Fruit fly (Drosophila melanogaster): Measurements from ENCODE around the gene Cyp4d8.

The Cyp4d8 gene

DNA sequence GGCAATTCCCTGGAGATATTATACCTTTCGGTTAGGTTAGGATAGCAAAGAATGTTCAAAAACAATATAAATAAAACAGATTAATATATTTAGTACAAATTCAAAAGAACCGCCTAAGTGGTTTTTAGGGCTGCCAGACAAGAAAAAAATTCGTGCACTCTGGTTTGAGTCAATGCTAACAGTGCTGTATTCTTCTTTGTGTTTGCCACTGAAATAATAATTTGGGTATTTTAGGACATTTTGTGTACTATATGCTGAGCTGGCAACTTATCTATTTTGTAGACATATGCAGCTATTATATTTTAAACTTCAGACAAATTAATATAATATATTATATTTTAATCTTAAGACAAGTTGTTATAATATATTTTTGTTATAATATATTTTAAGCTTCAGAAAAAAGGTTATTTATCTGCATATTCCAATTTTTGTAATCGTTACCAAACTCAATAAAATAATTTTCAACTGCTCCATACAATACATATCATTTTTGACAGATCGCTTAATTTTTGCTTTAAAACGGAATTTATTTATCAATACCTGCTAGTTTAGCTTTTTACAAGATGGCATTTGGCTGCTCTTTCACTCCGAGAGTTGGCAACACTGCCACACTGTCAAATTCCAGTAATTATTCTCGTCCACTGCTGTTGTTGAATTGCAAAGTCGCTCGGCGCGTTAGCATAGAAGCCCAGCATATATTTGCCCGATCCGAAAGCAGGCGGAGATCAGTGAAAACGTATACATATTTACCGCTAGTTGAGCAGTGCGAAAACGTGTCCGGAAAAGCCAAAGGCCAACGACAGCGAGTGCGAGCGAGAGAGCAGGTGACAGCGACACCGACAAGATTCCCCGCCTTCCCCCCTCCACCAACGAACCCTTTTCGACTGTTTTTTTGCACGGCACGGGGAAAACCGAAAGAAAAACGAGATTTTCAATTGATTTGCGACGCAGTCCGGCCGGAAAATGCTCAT, 14.7 kb upstream of the Cyp4d8 start, which contains the start of gene CG7546 (continued):
- peak; percentile 88 for TF ChIP-seq sd (tag; optimal IDR thresholded peaks at IDR 0.05)
- TF ChIP-seq B-H2 (GFP tag; optimal IDR thresholded peaks at IDR 0.05), result no peak
- peak; percentile 75; the same call in 2 of the 3 replicates for TF ChIP-seq CG34422 (GFP tag; IDR thresholded peaks at IDR 0.05)
- TF ChIP-seq fru (optimal IDR thresholded peaks at IDR 0.05), result no peak
- no peak for TF ChIP-seq bab2 (GFP tag; optimal IDR thresholded peaks at IDR 0.05)
- TF ChIP-seq TFAM (GFP tag; optimal IDR thresholded peaks at IDR 0.05), result no peak
- TF ChIP-seq Ssrp (tag; optimal IDR thresholded peaks at IDR 0.05), result peak; percentile 38
- TF ChIP-seq Side (GFP tag; optimal IDR thresholded peaks at IDR 0.05), result no peak
- TF ChIP-seq Mad (GFP tag; optimal IDR thresholded peaks at IDR 0.05), result no peak
- TF ChIP-seq CG2889 (GFP tag; IDR thresholded peaks at IDR 0.05), result no peak
- TF ChIP-seq tll (GFP tag; optimal IDR thresholded peaks at IDR 0.05), result no peak
- no peak for TF ChIP-seq her (GFP tag; optimal IDR thresholded peaks at IDR 0.05)
- no peak for TF ChIP-seq PHDP (tag; optimal IDR thresholded peaks at IDR 0.05)
- no peak for TF ChIP-seq CG8359 (GFP tag; optimal IDR thresholded peaks at IDR 0.05; ENCODE audit: borderline replicate concordance)
- TF ChIP-seq CG12219 (GFP tag; optimal IDR thresholded peaks at IDR 0.05), result no peak
- TF ChIP-seq Bdp1 (GFP tag; optimal IDR thresholded peaks at IDR 0.05), result no peak
- TF ChIP-seq CG17359 (tag; optimal IDR thresholded peaks at IDR 0.05), result no peak
- TF ChIP-seq CG2129 (GFP tag; IDR thresholded peaks at IDR 0.05; ENCODE audit: partially characterized antibody), result no peak
- TF ChIP-seq mirr (GFP tag; optimal IDR thresholded peaks at IDR 0.05), result no peak
- no peak for TF ChIP-seq CG17802 (tag; optimal IDR thresholded peaks at IDR 0.05)
- peak; percentile 91 for TF ChIP-seq phol (tag; optimal IDR thresholded peaks at IDR 0.05)
- no peak for TF ChIP-seq CG4730 (GFP tag; IDR thresholded peaks at IDR 0.05)
- TF ChIP-seq h (optimal IDR thresholded peaks at IDR 0.05), result no peak
- TF ChIP-seq CG5180 (GFP tag; optimal IDR thresholded peaks at IDR 0.05), result no peak
- no peak for TF ChIP-seq cg (GFP tag; optimal IDR thresholded peaks at IDR 0.05)
- TF ChIP-seq esg (GFP tag; conservative IDR thresholded peaks at IDR 0.05), result peak; percentile 37; the same call in 1 of the 2 replicates
- TF ChIP-seq CG6272 (GFP tag; IDR thresholded peaks at IDR 0.05), result peak; percentile 33; the same call in 1 of the 2 replicates
- no peak for TF ChIP-seq CG5245 (GFP tag; optimal IDR thresholded peaks at IDR 0.05)
- TF ChIP-seq nerfin-1 (tag; optimal IDR thresholded peaks at IDR 0.05), result peak; percentile 27
- no peak for TF ChIP-seq ftz-f1 (GFP tag; optimal IDR thresholded peaks at IDR 0.05)
- no peak for TF ChIP-seq CG3838 (GFP tag; optimal IDR thresholded peaks at IDR 0.05)
- TF ChIP-seq CG3065 (GFP tag; optimal IDR thresholded peaks at IDR 0.05), result no peak
- TF ChIP-seq Ptx1 (GFP tag; IDR thresholded peaks at IDR 0.05), result peak; percentile 44; the same call in 1 of the 2 replicates
- TF ChIP-seq CG2875 (GFP tag; optimal IDR thresholded peaks at IDR 0.05), result no peak
- no peak for TF ChIP-seq gce (GFP tag; IDR thresholded peaks at IDR 0.05)
- TF ChIP-seq Awh (GFP tag; IDR thresholded peaks at IDR 0.05), result no peak
- TF ChIP-seq Neu2 (GFP tag; optimal IDR thresholded peaks at IDR 0.05; ENCODE audit: borderline replicate concordance), result no peak
- TF ChIP-seq CG4328 (GFP tag; optimal IDR thresholded peaks at IDR 0.05), result no peak
- TF ChIP-seq vvl (GFP tag; IDR thresholded peaks at IDR 0.05), result no peak; the same call in 1 of the 2 replicates
- no peak for TF ChIP-seq Tbp (GFP tag; optimal IDR thresholded peaks at IDR 0.05)
- peak; percentile 10 for TF ChIP-seq Chrac-16 (GFP tag; optimal IDR thresholded peaks at IDR 0.05)
- TF ChIP-seq E2f1 (GFP tag; IDR thresholded peaks at IDR 0.05), result 0 out of 2 replicates have a peak, but pooled peaks have one; percentile 14
- TF ChIP-seq rib (GFP tag; IDR thresholded peaks at IDR 0.05), result peak; percentile 63
- TF ChIP-seq H2.0 (GFP tag; IDR thresholded peaks at IDR 0.05), result 0 out of 2 replicates have a peak, but pooled peaks have one; percentile 15
- peak; percentile 69 for TF ChIP-seq CG12659 (GFP tag; optimal IDR thresholded peaks at IDR 0.05)
- no peak for TF ChIP-seq ro (GFP tag; IDR thresholded peaks at IDR 0.05)
- no peak for TF ChIP-seq NfI (GFP tag; optimal IDR thresholded peaks at IDR 0.05)
- TF ChIP-seq Pdp1 (GFP tag; optimal IDR thresholded peaks at IDR 0.05), result peak in 1 of 2 experiments; percentile 21
- TF ChIP-seq stc (GFP tag; IDR thresholded peaks at IDR 0.05), result 0 out of 2 replicates have a peak, but pooled peaks have one; percentile 17
